Worm (Caenorhabditis elegans) whole organism, L2 larva: ENCODE data around the gene cdd-1.

Experiments
- C34F6.9 ChIP-seq: fragments of 150-350 bp; optimal IDR thresholded peaks from 2 replicates; lab custom pipeline; 2014; ENCODE audit warnings: missing biosample characterization, missing genetic modification characterization
- F13H6.1 ChIP-seq: sonication (generic microtip); optimal IDR thresholded peaks from 2 replicates; lab custom pipeline; 2016; ENCODE audit warnings: missing genetic modification characterization, missing compliant biosample characterization
- ZK546.5 ChIP-seq: sonication (generic microtip); optimal IDR thresholded peaks from 2 replicates; lab custom pipeline; 2017; ENCODE audit warnings: missing biosample characterization, missing genetic modification characterization
- ama-1 ChIP-seq: fragments of 150-350 bp; optimal IDR thresholded peaks from 2 replicates; lab custom pipeline; 2018; ENCODE audit warnings: inconsistent platforms
- blmp-1 ChIP-seq: sonication (generic microtip); optimal IDR thresholded peaks from 2 replicates; lab custom pipeline; 2017; ENCODE audit warnings: missing genetic modification characterization, mild to moderate bottlenecking, missing compliant biosample characterization, antibody characterized with exemption, moderate library complexity; ENCODE audit not compliant: insufficient read depth
- ceh-16 ChIP-seq: fragments of 150-350 bp; optimal IDR thresholded peaks from 2 replicates; lab custom pipeline; 2014; ENCODE audit warnings: missing biosample characterization, missing genetic modification characterization
- crh-2 ChIP-seq: sonication (generic microtip); optimal IDR thresholded peaks from 2 replicates; lab custom pipeline; 2017; ENCODE audit warnings: missing biosample characterization, missing genetic modification characterization
- dmd-4 ChIP-seq: sonication (generic microtip); optimal IDR thresholded peaks from 2 replicates; lab custom pipeline; 2017; ENCODE audit warnings: missing biosample characterization, missing genetic modification characterization
- egl-27 ChIP-seq: sonication (generic microtip); optimal IDR thresholded peaks from 3 replicates; lab custom pipeline; 2017; ENCODE audit warnings: missing biosample characterization, missing genetic modification reagents, missing genetic modification characterization
- elt-1 ChIP-seq: fragments of 150-350 bp; optimal IDR thresholded peaks from 2 replicates; lab custom pipeline; 2014; ENCODE audit warnings: missing biosample characterization, missing genetic modification characterization
- elt-3 ChIP-seq: sonication (generic microtip); optimal IDR thresholded peaks from 2 replicates; lab custom pipeline; 2017; ENCODE audit warnings: missing biosample characterization, missing genetic modification characterization
- fos-1 ChIP-seq: fragments of 150-350 bp; optimal IDR thresholded peaks from 2 replicates; lab custom pipeline; 2014; ENCODE audit warnings: missing biosample characterization, missing genetic modification characterization
- gmeb-1 ChIP-seq: fragments of 150-350 bp; optimal IDR thresholded peaks from 2 replicates; lab custom pipeline; 2014; ENCODE audit warnings: missing biosample characterization, missing genetic modification characterization
- lin-11 ChIP-seq: fragments of 150-350 bp; sonication (generic microtip); optimal IDR thresholded peaks from 2 replicates; lab custom pipeline; 2014; ENCODE audit warnings: missing biosample characterization, missing genetic modification characterization, inconsistent platforms, mixed read lengths
- lin-13 ChIP-seq: fragments of 150-350 bp; optimal IDR thresholded peaks from 2 replicates; lab custom pipeline; 2014; ENCODE audit warnings: missing biosample characterization, missing genetic modification reagents, missing genetic modification characterization
- lin-39 ChIP-seq: fragments of 150-350 bp; optimal IDR thresholded peaks from 2 replicates; lab custom pipeline; 2014; ENCODE audit warnings: missing biosample characterization, missing genetic modification reagents, missing genetic modification characterization
- lsy-2 ChIP-seq, 2 experiments: fragments of 150-350 bp in 1 of 2; sonication (generic microtip) in 1 of 2; optimal IDR thresholded peaks; 2 replicates each; lab custom pipeline; 2014 to 2017; ENCODE audit warnings: missing biosample characterization in 2 of 2, missing genetic modification characterization in 2 of 2
- mbf-1 ChIP-seq: sonication (generic microtip); optimal IDR thresholded peaks from 2 replicates; lab custom pipeline; 2017; ENCODE audit warnings: missing biosample characterization, missing genetic modification characterization
- mdl-1 ChIP-seq, 2 experiments: fragments of 150-350 bp in 1 of 2; sonication (generic microtip) in 1 of 2; optimal IDR thresholded peaks; 2 replicates each; lab custom pipeline; 2017; ENCODE audit warnings: missing biosample characterization in 2 of 2, missing genetic modification characterization in 2 of 2
- nhr-10 ChIP-seq: sonication (generic microtip); optimal IDR thresholded peaks from 2 replicates; lab custom pipeline; 2017; ENCODE audit warnings: missing biosample characterization, missing genetic modification characterization
- nhr-11 ChIP-seq: fragments of 150-350 bp; optimal IDR thresholded peaks from 2 replicates; lab custom pipeline; 2014; ENCODE audit warnings: missing biosample characterization, missing genetic modification characterization
- nhr-12 ChIP-seq: fragments of 150-350 bp; optimal IDR thresholded peaks from 2 replicates; lab custom pipeline; 2014; ENCODE audit warnings: missing biosample characterization, missing genetic modification characterization
- nhr-129 ChIP-seq: fragments of 150-350 bp; optimal IDR thresholded peaks from 2 replicates; lab custom pipeline; 2014; ENCODE audit warnings: missing biosample characterization, missing genetic modification characterization
- nhr-21 ChIP-seq: fragments of 150-350 bp; optimal IDR thresholded peaks from 2 replicates; lab custom pipeline; 2014; ENCODE audit warnings: missing biosample characterization, missing genetic modification characterization
- nhr-23 ChIP-seq: fragments of 150-350 bp; optimal IDR thresholded peaks from 2 replicates; lab custom pipeline; 2014; ENCODE audit warnings: missing biosample characterization, missing genetic modification reagents, missing genetic modification characterization
- nhr-237 ChIP-seq: fragments of 150-350 bp; optimal IDR thresholded peaks from 2 replicates; lab custom pipeline; 2014; ENCODE audit warnings: missing biosample characterization, missing genetic modification characterization
- nhr-25 ChIP-seq: fragments of 150-350 bp; sonication (generic microtip); optimal IDR thresholded peaks from 3 replicates; lab custom pipeline; 2014; ENCODE audit warnings: missing biosample characterization, missing genetic modification characterization
- nhr-6 ChIP-seq: fragments of 150-350 bp; optimal IDR thresholded peaks from 2 replicates; lab custom pipeline; 2014; ENCODE audit warnings: missing biosample characterization, missing genetic modification characterization
- nhr-77 ChIP-seq: fragments of 150-350 bp; optimal IDR thresholded peaks from 2 replicates; lab custom pipeline; 2014; ENCODE audit warnings: missing biosample characterization, missing genetic modification characterization
- peb-1 ChIP-seq: fragments of 150-350 bp; optimal IDR thresholded peaks from 2 replicates; lab custom pipeline; 2014; ENCODE audit warnings: missing biosample characterization, missing genetic modification characterization
- sem-4 ChIP-seq: fragments of 150-350 bp; optimal IDR thresholded peaks from 2 replicates; lab custom pipeline; 2014; ENCODE audit warnings: missing biosample characterization, missing genetic modification reagents, missing genetic modification characterization
- skn-1 ChIP-seq: sonication (generic microtip); optimal IDR thresholded peaks from 2 replicates; lab custom pipeline; 2017; ENCODE audit warnings: missing biosample characterization, missing genetic modification characterization
- sma-3 ChIP-seq: sonication (generic microtip); optimal IDR thresholded peaks from 2 replicates; lab custom pipeline; 2016; ENCODE audit warnings: missing genetic modification reagents, missing genetic modification characterization, missing compliant biosample characterization
- sma-9 ChIP-seq, 2 experiments: fragments of 150-350 bp in 1 of 2; sonication (generic microtip) in 1 of 2; optimal IDR thresholded peaks; 2 replicates each; lab custom pipeline; 2014 to 2016; ENCODE audit warnings: missing genetic modification characterization in 2 of 2, mild to moderate bottlenecking in 1 of 2, missing biosample characterization in 1 of 2, missing compliant biosample characterization in 1 of 2, missing genetic modification reagents in 1 of 2, moderate library complexity in 1 of 2
- snpc-4 ChIP-seq: fragments of 150-350 bp; optimal IDR thresholded peaks from 2 replicates; lab custom pipeline; 2014; ENCODE audit warnings: missing biosample characterization, missing genetic modification characterization
- unc-55 ChIP-seq: fragments of 150-350 bp; sonication (generic microtip); optimal IDR thresholded peaks from 3 replicates; lab custom pipeline; 2014; ENCODE audit warnings: missing biosample characterization, missing genetic modification reagents, missing genetic modification characterization
- unc-62 ChIP-seq: fragments of 150-350 bp; optimal IDR thresholded peaks from 2 replicates; lab custom pipeline; 2014; ENCODE audit warnings: missing biosample characterization, missing genetic modification reagents, missing genetic modification characterization
- zag-1 ChIP-seq: fragments of 150-350 bp; optimal IDR thresholded peaks from 2 replicates; lab custom pipeline; 2014; ENCODE audit warnings: missing biosample characterization, missing genetic modification characterization
- ztf-1 ChIP-seq: fragments of 200-800 bp; sonication (Bioruptor generic); conservative IDR thresholded peaks from 2 replicates; pipeline ENCODE4 v1.3.6; 2022; ENCODE audit warnings: missing genetic modification characterization, missing compliant biosample characterization
- ztf-11 ChIP-seq: sonication (generic microtip); optimal IDR thresholded peaks from 2 replicates; lab custom pipeline; 2017; ENCODE audit warnings: missing biosample characterization, missing genetic modification characterization
- ztf-4 ChIP-seq: fragments of 150-350 bp; optimal IDR thresholded peaks from 2 replicates; lab custom pipeline; 2014; ENCODE audit warnings: missing biosample characterization, missing genetic modification characterization

The cdd-1 gene

ce11 chrX:8210999-8211398 lies at the start of gene cdd-1:
cdd-1 (minus strand) TSS chrX:8211149.
- TF ChIP-seq nhr-237 (tag; lab: Kevin White, UChicago) (no peak), sma-9 (GFP tag; optimal IDR thresholded peaks at IDR 0.05; lab: Kevin White, UChicago) (peak; percentile 66), sma-9 (tag; optimal IDR thresholded peaks at IDR 0.05; lab: Kevin White, UChicago) (no peak), mbf-1 (tag; lab: Kevin White, UChicago) (no peak), crh-2 (tag; lab: Kevin White, UChicago) (peak; percentile 79), F13H6.1 (tag; lab: Kevin White, UChicago) (peak; percentile 43), ama-1 (peak; percentile 19), nhr-21 (tag; lab: Kevin White, UChicago) (no peak), nhr-129 (tag; lab: Kevin White, UChicago) (peak; percentile 4), lsy-2 (tag; optimal IDR thresholded peaks at IDR 0.05; lab: Kevin White, UChicago) (peak in 1 of 2 experiments; percentile 14), sma-3 (GFP tag; lab: Kevin White, UChicago) (peak; percentile 44), fos-1 (tag; lab: Kevin White, UChicago) (peak; percentile 60), blmp-1 (tag; lab: Kevin White, UChicago) (peak; percentile 2), gmeb-1 (tag; lab: Kevin White, UChicago) (peak; percentile 43)

ce11 chrX:8257687-8258086 lies 46.7 kb upstream of the cdd-1 start:
- TF ChIP-seq nhr-129 (tag; lab: Kevin White, UChicago) (peak; percentile 62), nhr-23 (tag; lab: Kevin White, UChicago) (no peak), nhr-6 (tag; lab: Kevin White, UChicago) (no peak), nhr-77 (tag; lab: Kevin White, UChicago) (no peak), mdl-1 (tag; optimal IDR thresholded peaks at IDR 0.05; lab: Kevin White, UChicago) (no peak)

- no peak for TF ChIP-seq lin-11 (tag; lab: Kevin White, UChicago)
- TF ChIP-seq nhr-25 (tag; lab: Kevin White, UChicago) = peak; percentile 64
- peak; percentile 7 for TF ChIP-seq sma-9 (GFP tag; optimal IDR thresholded peaks at IDR 0.05; lab: Kevin White, UChicago)
- TF ChIP-seq sma-9 (tag; optimal IDR thresholded peaks at IDR 0.05; lab: Kevin White, UChicago) = no peak
- no peak for TF ChIP-seq ztf-11
- no peak for TF ChIP-seq elt-3 (tag; lab: Kevin White, UChicago)
- no peak for TF ChIP-seq nhr-11 (tag; lab: Kevin White, UChicago)
- TF ChIP-seq fos-1 (tag; lab: Kevin White, UChicago) = no peak
- TF ChIP-seq sma-3 (GFP tag; lab: Kevin White, UChicago) = no peak
- peak; percentile 93 for TF ChIP-seq blmp-1 (tag; lab: Kevin White, UChicago)
- TF ChIP-seq mbf-1 (tag; lab: Kevin White, UChicago) = no peak
These were observed 44.5 kb upstream of the cdd-1 start for ce11 chrX:8255433-8255832.

ce11 chrX:8252293-8252692 lies 41.3 kb upstream of the cdd-1 start, which contains the start of gene M60.6:
M60.6 (minus strand) TSS chrX:8252458.
- TF ChIP-seq ceh-16 (tag; lab: Kevin White, UChicago) (no peak), ztf-11 (no peak), ama-1 (no peak), unc-55 (GFP tag; lab: Kevin White, UChicago) (peak; percentile 75), sem-4 (tag; lab: Kevin White, UChicago) (peak; percentile 8), lin-13 (no peak), sma-9 (GFP tag; optimal IDR thresholded peaks at IDR 0.05; lab: Kevin White, UChicago) (peak; percentile 56), sma-9 (tag; optimal IDR thresholded peaks at IDR 0.05; lab: Kevin White, UChicago) (no peak), nhr-23 (tag; lab: Kevin White, UChicago) (no peak), lsy-2 (tag; optimal IDR thresholded peaks at IDR 0.05; lab: Kevin White, UChicago) (peak in 1 of 2 experiments; percentile 32), mbf-1 (tag; lab: Kevin White, UChicago) (no peak), mdl-1 (tag; optimal IDR thresholded peaks at IDR 0.05; lab: Kevin White, UChicago) (peak in 1 of 2 experiments; percentile 13), lin-39 (no peak), elt-3 (tag; lab: Kevin White, UChicago) (no peak), crh-2 (tag; lab: Kevin White, UChicago) (no peak), C34F6.9 (tag; lab: Kevin White, UChicago) (peak; percentile 23), egl-27 (tag; lab: Kevin White, UChicago) (no peak), nhr-6 (tag; lab: Kevin White, UChicago) (no peak), ZK546.5 (tag; lab: Kevin White, UChicago) (no peak), elt-1 (tag; lab: Kevin White, UChicago) (no peak), peb-1 (tag; lab: Kevin White, UChicago) (no peak), nhr-10 (tag; lab: Kevin White, UChicago) (no peak), nhr-237 (tag; lab: Kevin White, UChicago) (no peak), ztf-1 (GFP tag; lab: Robert Waterston, UW) (no peak), skn-1 (tag; lab: Kevin White, UChicago) (no peak), nhr-11 (tag; lab: Kevin White, UChicago) (no peak), nhr-12 (no peak), nhr-21 (tag; lab: Kevin White, UChicago) (peak; percentile 2), gmeb-1 (tag; lab: Kevin White, UChicago) (no peak), nhr-129 (tag; lab: Kevin White, UChicago) (peak; percentile 62), F13H6.1 (tag; lab: Kevin White, UChicago) (peak; percentile 9), nhr-77 (tag; lab: Kevin White, UChicago) (no peak), lin-11 (tag; lab: Kevin White, UChicago) (no peak), dmd-4 (tag; lab: Kevin White, UChicago) (no peak), zag-1 (tag; lab: Kevin White, UChicago) (peak; percentile 51), fos-1 (tag; lab: Kevin White, UChicago) (no peak), unc-62 (GFP tag; lab: Kevin White, UChicago) (no peak), snpc-4 (tag; lab: Kevin White, UChicago) (no peak), nhr-25 (tag; lab: Kevin White, UChicago) (peak; percentile 54), ztf-4 (tag; lab: Kevin White, UChicago) (no peak), blmp-1 (tag; lab: Kevin White, UChicago) (no peak)
